Fruit fly (Drosophila melanogaster) whole organism, embryonic: ENCODE results near the gene Cpr73D.

Experiments
- Adf1 ChIP-seq: fragments of 200-800 bp; sonication (Bioruptor generic); IDR thresholded peaks from 2 replicates; pipeline ENCODE4 v1.3.6; 2022; ENCODE audit warnings: missing biosample characterization, missing genetic modification characterization
- Atf-2 ChIP-seq: fragments of 200-800 bp; sonication (Bioruptor generic); optimal IDR thresholded peaks from 2 replicates; lab custom pipeline; 2016; ENCODE audit warnings: missing biosample characterization, missing genetic modification characterization
- Awh ChIP-seq: fragments of 200-800 bp; sonication (Bioruptor generic); IDR thresholded peaks from 2 replicates; pipeline ENCODE4, ENCODE4 v1.3.6; 2022; ENCODE audit warnings: missing biosample characterization, missing genetic modification characterization
- CG10274 ChIP-seq: fragments of 200-800 bp; sonication (Bioruptor generic); optimal IDR thresholded peaks from 3 replicates; lab custom pipeline; 2017; ENCODE audit warnings: missing biosample characterization, mild to moderate bottlenecking, missing genetic modification characterization
- CG1233 ChIP-seq: fragments of 200-800 bp; sonication (Bioruptor generic); optimal IDR thresholded peaks from 4 replicates; lab custom pipeline; 2018; ENCODE audit warnings: missing biosample characterization, mild to moderate bottlenecking, missing genetic modification characterization
- CG12744 ChIP-seq: fragments of 200-800 bp; sonication (Bioruptor generic); optimal IDR thresholded peaks from 2 replicates; lab custom pipeline; 2016; ENCODE audit warnings: missing biosample characterization, missing genetic modification characterization
- CG1529 ChIP-seq: fragments of 200-800 bp; sonication (Bioruptor generic); optimal IDR thresholded peaks from 3 replicates; lab custom pipeline; 2018; ENCODE audit warnings: missing biosample characterization, missing genetic modification characterization
- CG15479 ChIP-seq: fragments of 200-800 bp; sonication (Bioruptor generic); optimal IDR thresholded peaks from 3 replicates; lab custom pipeline; 2019; ENCODE audit warnings: missing biosample characterization, mild to moderate bottlenecking, missing genetic modification characterization, moderate library complexity
- CG15514 ChIP-seq: fragments of 200-800 bp; sonication (Bioruptor generic); optimal IDR thresholded peaks from 3 replicates; lab custom pipeline; 2017; ENCODE audit warnings: missing biosample characterization, missing genetic modification characterization, mild to moderate bottlenecking, moderate library complexity, missing genetic modification reagents
- CG15601 ChIP-seq: fragments of 200-800 bp; sonication (Bioruptor generic); optimal IDR thresholded peaks from 3 replicates; lab custom pipeline; 2019; ENCODE audit warnings: missing biosample characterization, mild to moderate bottlenecking, missing genetic modification characterization, moderate library complexity
- CG16815 ChIP-seq: fragments of 200-800 bp; sonication (Bioruptor generic); optimal IDR thresholded peaks from 3 replicates; lab custom pipeline; 2017; ENCODE audit warnings: missing biosample characterization, mild to moderate bottlenecking, missing genetic modification characterization
- CG16863 ChIP-seq: fragments of 200-800 bp; sonication (Bioruptor generic); optimal IDR thresholded peaks from 3 replicates; lab custom pipeline; 2016; ENCODE audit warnings: missing biosample characterization, missing genetic modification characterization
- CG17361 ChIP-seq: fragments of 200-800 bp; sonication (Bioruptor generic); IDR thresholded peaks from 3 replicates; pipeline ENCODE4 v1.3.6; 2022; ENCODE audit warnings: missing biosample characterization, missing genetic modification characterization
- CG2129 ChIP-seq: fragments of 200-800 bp; sonication (Bioruptor generic); IDR thresholded peaks from 2 replicates; pipeline ENCODE4 v1.3.6; 2022; ENCODE audit warnings: missing biosample characterization, missing genetic modification characterization; ENCODE audit not compliant: partially characterized antibody
- CG30431 ChIP-seq: fragments of 200-800 bp; sonication (Bioruptor generic); optimal IDR thresholded peaks from 2 replicates; lab custom pipeline; 2017; ENCODE audit warnings: missing biosample characterization, missing genetic modification characterization
- CG31224 ChIP-seq: fragments of 200-800 bp; sonication (Bioruptor generic); IDR thresholded peaks from 2 replicates; pipeline ENCODE4 v1.3.6; 2022; ENCODE audit warnings: missing biosample characterization, missing genetic modification characterization
- CG31365 ChIP-seq: fragments of 200-800 bp; sonication (Bioruptor generic); optimal IDR thresholded peaks from 2 replicates; lab custom pipeline; 2018; ENCODE audit warnings: missing biosample characterization, mild to moderate bottlenecking, missing genetic modification characterization
- CG3995 ChIP-seq: fragments of 200-800 bp; sonication (Bioruptor generic); optimal IDR thresholded peaks from 3 replicates; lab custom pipeline; 2016; ENCODE audit warnings: missing biosample characterization, missing genetic modification characterization
- CG5953 ChIP-seq: fragments of 200-800 bp; sonication (Bioruptor generic); IDR thresholded peaks from 2 replicates; pipeline ENCODE4 v1.3.6; 2022; ENCODE audit warnings: missing biosample characterization, missing genetic modification characterization
- CG6689 ChIP-seq: fragments of 200-800 bp; sonication (Bioruptor generic); IDR thresholded peaks from 2 replicates; pipeline ENCODE4 v1.3.6; 2022; ENCODE audit warnings: missing biosample characterization, missing genetic modification characterization
- CG6813 ChIP-seq: fragments of 200-800 bp; sonication (Bioruptor generic); optimal IDR thresholded peaks from 2 replicates; lab custom pipeline; 2017; ENCODE audit warnings: missing biosample characterization, missing genetic modification characterization, mild to moderate bottlenecking, moderate library complexity, missing genetic modification reagents
- CG9727 ChIP-seq: fragments of 200-800 bp; sonication (Bioruptor generic); optimal IDR thresholded peaks from 3 replicates; lab custom pipeline; 2017; ENCODE audit warnings: missing biosample characterization, mild to moderate bottlenecking, missing genetic modification characterization
- CG9932 ChIP-seq: fragments of 200-800 bp; sonication (Bioruptor generic); IDR thresholded peaks from 2 replicates; pipeline ENCODE4 v1.3.6; 2022; ENCODE audit warnings: missing biosample characterization, missing genetic modification characterization
- D19A ChIP-seq: fragments of 200-800 bp; optimal IDR thresholded peaks from 3 replicates; lab custom pipeline; 2019; ENCODE audit warnings: missing biosample characterization, mild to moderate bottlenecking, missing genetic modification characterization, moderate library complexity
- Deaf1 ChIP-seq: fragments of 200-800 bp; optimal IDR thresholded peaks from 3 replicates; lab custom pipeline; 2019; ENCODE audit warnings: missing biosample characterization, mild to moderate bottlenecking, missing genetic modification characterization, moderate library complexity
- GATAe ChIP-seq: fragments of 200-800 bp; sonication (Bioruptor generic); conservative IDR thresholded peaks from 2 replicates; pipeline ENCODE4 v1.3.6; 2022; ENCODE audit warnings: missing biosample characterization, missing genetic modification characterization
- Hand ChIP-seq: fragments of 200-800 bp; sonication (Bioruptor generic); optimal IDR thresholded peaks from 2 replicates; lab custom pipeline; 2017; ENCODE audit warnings: mild to moderate bottlenecking, missing biosample characterization, missing genetic modification reagents, missing genetic modification characterization
- NC2α ChIP-seq: fragments of 200-800 bp; sonication (Bioruptor generic); optimal IDR thresholded peaks from 2 replicates; lab custom pipeline; 2016; ENCODE audit warnings: missing biosample characterization, missing genetic modification characterization
- Oli ChIP-seq: fragments of 200-800 bp; sonication (Bioruptor generic); optimal IDR thresholded peaks from 2 replicates; lab custom pipeline; 2018; ENCODE audit warnings: missing biosample characterization, mild to moderate bottlenecking, missing genetic modification characterization, moderate library complexity
- Sin3A ChIP-seq: fragments of >200 bp; optimal IDR thresholded peaks from 2 replicates; lab custom pipeline; 2018
- Sox100B ChIP-seq: fragments of 200-800 bp; sonication (Bioruptor generic); optimal IDR thresholded peaks from 3 replicates; lab custom pipeline; 2018; ENCODE audit warnings: missing biosample characterization, mild to moderate bottlenecking, missing genetic modification characterization
- Spps ChIP-seq: fragments of 200-800 bp; sonication (Bioruptor generic); optimal IDR thresholded peaks from 2 replicates; lab custom pipeline; 2018; ENCODE audit warnings: missing biosample characterization, mild to moderate bottlenecking, missing genetic modification characterization
- abd-A ChIP-seq: fragments of 200-800 bp; sonication (Bioruptor generic); optimal IDR thresholded peaks from 3 replicates; lab custom pipeline; 2019; ENCODE audit warnings: missing biosample characterization, mild to moderate bottlenecking, missing genetic modification characterization, moderate library complexity
- bcd ChIP-seq: fragments of 200-800 bp; sonication (Bioruptor generic); optimal IDR thresholded peaks from 2 replicates; lab custom pipeline; 2017; ENCODE audit warnings: missing biosample characterization, mild to moderate bottlenecking, missing genetic modification characterization
- bowl ChIP-seq: fragments of 200-800 bp; sonication (Bioruptor generic); IDR thresholded peaks from 2 replicates; pipeline ENCODE4 v1.3.6; 2022; ENCODE audit warnings: missing biosample characterization, missing genetic modification characterization
- cato ChIP-seq: fragments of 200-800 bp; sonication (Bioruptor generic); optimal IDR thresholded peaks from 2 replicates; lab custom pipeline; 2016; ENCODE audit warnings: missing biosample characterization, missing genetic modification characterization, borderline replicate concordance
- caup ChIP-seq: fragments of 200-800 bp; sonication (Bioruptor generic); optimal IDR thresholded peaks from 3 replicates; lab custom pipeline; 2017; ENCODE audit warnings: missing biosample characterization, mild to moderate bottlenecking, missing genetic modification characterization, moderate library complexity; ENCODE audit not compliant: severe bottlenecking
- cg ChIP-seq: fragments of 200-800 bp; sonication (Bioruptor generic); optimal IDR thresholded peaks from 3 replicates; lab custom pipeline; 2019; ENCODE audit warnings: missing biosample characterization, mild to moderate bottlenecking, missing genetic modification characterization, moderate library complexity
- chif ChIP-seq, 2 experiments: fragments of 200-800 bp; sonication (Bioruptor generic); optimal IDR thresholded peaks; 3 replicates each; lab custom pipeline; 2016; ENCODE audit warnings: missing biosample characterization in 2 of 2, missing genetic modification characterization in 2 of 2
- croc ChIP-seq: fragments of 200-800 bp; sonication (Bioruptor generic); conservative IDR thresholded peaks from 3 replicates; pipeline ENCODE4 v1.3.6; 2022; ENCODE audit warnings: missing biosample characterization, missing genetic modification characterization
- da ChIP-seq: fragments of 200-800 bp; sonication (Bioruptor generic); optimal IDR thresholded peaks from 2 replicates; lab custom pipeline; 2016; ENCODE audit warnings: missing biosample characterization, missing genetic modification characterization
- dan ChIP-seq: fragments of 200-800 bp; sonication (Bioruptor generic); IDR thresholded peaks from 2 replicates; pipeline ENCODE4 v1.3.6; 2022; ENCODE audit warnings: missing biosample characterization, missing genetic modification characterization
- dmrt11E ChIP-seq: fragments of 200-800 bp; sonication (Bioruptor generic); optimal IDR thresholded peaks from 3 replicates; lab custom pipeline; 2018; ENCODE audit warnings: missing biosample characterization, mild to moderate bottlenecking, missing genetic modification characterization, moderate library complexity
- gsb-n ChIP-seq: fragments of 200-800 bp; sonication (Bioruptor generic); optimal IDR thresholded peaks from 3 replicates; lab custom pipeline; 2018; ENCODE audit warnings: missing biosample characterization, mild to moderate bottlenecking, missing genetic modification characterization
- h ChIP-seq: fragments of >200 bp; optimal IDR thresholded peaks from 2 replicates; lab custom pipeline; 2017
- jigr1 ChIP-seq: fragments of 200-800 bp; sonication (Bioruptor generic); IDR thresholded peaks from 3 replicates; pipeline ENCODE4 v1.3.6; 2022; ENCODE audit warnings: missing biosample characterization, missing genetic modification characterization
- slbo ChIP-seq: fragments of 200-800 bp; sonication (Bioruptor generic); IDR thresholded peaks from 2 replicates; pipeline ENCODE4 v1.3.6; 2022; ENCODE audit warnings: missing biosample characterization, missing genetic modification characterization
- tio ChIP-seq: fragments of 200-800 bp; sonication (Bioruptor generic); optimal IDR thresholded peaks from 2 replicates; lab custom pipeline; 2017; ENCODE audit warnings: missing biosample characterization, missing genetic modification characterization, inconsistent platforms
- trem ChIP-seq: fragments of 200-800 bp; optimal IDR thresholded peaks from 3 replicates; lab custom pipeline; 2019; ENCODE audit warnings: missing biosample characterization, mild to moderate bottlenecking, missing genetic modification characterization, moderate library complexity
- trh ChIP-seq: fragments of 200-800 bp; sonication (Bioruptor generic); optimal IDR thresholded peaks from 2 replicates; lab custom pipeline; 2016; ENCODE audit warnings: missing biosample characterization, missing genetic modification characterization
- ttk ChIP-seq: fragments of 200-800 bp; sonication (Bioruptor generic); IDR thresholded peaks from 2 replicates; pipeline ENCODE4 v2.1.2; 2022; ENCODE audit warnings: missing biosample characterization, missing genetic modification characterization

Cpr73D gene

DNA sequence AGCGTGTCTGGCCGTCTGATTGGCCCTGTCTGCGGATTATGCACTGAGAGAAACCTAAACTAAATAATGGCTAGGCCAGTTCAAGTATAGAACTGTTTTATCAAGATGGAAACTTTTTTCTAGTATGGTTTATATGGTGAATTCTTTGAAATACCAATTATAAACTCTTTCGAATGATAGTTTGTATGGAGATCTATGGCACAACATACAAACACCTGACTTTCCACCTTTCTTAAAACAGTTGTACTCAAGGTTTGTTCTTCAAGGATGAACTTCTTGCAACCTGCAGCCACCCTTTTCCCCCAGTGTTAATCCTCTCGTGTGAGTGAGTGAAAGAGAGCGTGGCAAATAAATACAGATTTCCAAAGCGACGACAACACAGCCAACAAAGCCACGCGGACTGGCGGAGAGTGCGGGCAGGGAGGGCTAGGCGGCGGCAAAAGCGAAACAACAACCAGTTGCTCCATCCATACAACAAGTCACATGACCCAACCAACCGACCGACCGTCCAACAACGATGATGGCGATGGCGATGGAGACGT is 46.8 kb upstream of the Cpr73D start (continued):
- TF ChIP-seq Deaf1 (tag; lab: Kevin White, UChicago) (peak; percentile 64), CG15601 (tag; lab: Kevin White, UChicago) (peak; percentile 54), h (lab: Kevin White, UChicago) (no peak), da (peak; percentile 78), Hand (peak; percentile 76), croc (GFP tag; lab: Robert Waterston, UW) (peak; percentile 77), Atf-2 (GFP tag; lab: Kevin White, UChicago) (peak; percentile 89), abd-A (tag; lab: Kevin White, UChicago) (peak; percentile 12), CG17361 (GFP tag; lab: Robert Waterston, UW) (peak; percentile 88), Adf1 (GFP tag; lab: Robert Waterston, UW) (peak; percentile 56), NC2α (peak; percentile 37), bcd (GFP tag; lab: Kevin White, UChicago) (peak; percentile 89), CG9727 (GFP tag; lab: Kevin White, UChicago) (peak; percentile 85), CG15479 (GFP tag; lab: Kevin White, UChicago) (no peak), gsb-n (peak; percentile 63), CG15514 (peak; percentile 66), CG3995 (GFP tag; lab: Kevin White, UChicago) (peak; percentile 7), CG12744 (GFP tag; lab: Kevin White, UChicago) (peak; percentile 65), dmrt11E (tag; lab: Kevin White, UChicago) (peak; percentile 63), CG31365 (no peak), CG2129 (no peak), CG1529 (GFP tag; lab: Kevin White, UChicago) (peak; percentile 70), caup (peak; percentile 81), jigr1 (GFP tag; lab: Robert Waterston, UW) (peak; percentile 83), Sox100B (GFP tag; lab: Kevin White, UChicago) (peak; percentile 89), CG16815 (GFP tag; lab: Kevin White, UChicago) (peak; percentile 73), CG5953 (GFP tag; lab: Robert Waterston, UW) (peak; percentile 72), CG6689 (GFP tag; lab: Robert Waterston, UW) (peak; percentile 89), D19A (tag; lab: Kevin White, UChicago) (peak; percentile 72), Awh (GFP tag; lab: Robert Waterston, UW) (peak; percentile 63), Sin3A (no peak), CG6813 (peak; percentile 60), CG9932 (GFP tag; lab: Robert Waterston, UW) (peak; percentile 79), ttk (GFP tag; lab: Robert Waterston, UW) (peak; percentile 80), slbo (GFP tag; lab: Robert Waterston, UW) (peak; percentile 91), dan (GFP tag; lab: Robert Waterston, UW) (no peak), Oli (peak; percentile 93), trh (GFP tag; lab: Kevin White, UChicago) (peak; percentile 17), cato (GFP tag; lab: Kevin White, UChicago) (peak; percentile 67), CG16863 (GFP tag; lab: Kevin White, UChicago) (peak; percentile 79), chif (GFP tag; optimal IDR thresholded peaks at IDR 0.05; lab: Kevin White, UChicago) (peak; percentile 86 to 88), trem (tag; lab: Kevin White, UChicago) (peak; percentile 23), CG1233 (GFP tag; lab: Kevin White, UChicago) (peak; percentile 48), Spps (tag; lab: Kevin White, UChicago) (peak; percentile 22), cg (GFP tag; lab: Kevin White, UChicago) (no peak), GATAe (GFP tag; lab: Robert Waterston, UW) (peak; percentile 78), CG30431 (peak; percentile 59), bowl (GFP tag; lab: Robert Waterston, UW) (peak; percentile 55; the same call in 1 of the 2 replicates), CG10274 (GFP tag; lab: Kevin White, UChicago) (peak; percentile 82), CG31224 (GFP tag; lab: Robert Waterston, UW) (peak; percentile 75), tio (GFP tag; lab: Kevin White, UChicago) (peak; percentile 86)
